Fruit fly (Drosophila melanogaster) whole organism, prepupa: Measurements from ENCODE around the gene Pcyt2.

Experiments used
- Blimp-1 ChIP-seq: fragments of 200-800 bp; sonication (Bioruptor generic); optimal IDR thresholded peaks from 3 replicates; lab custom pipeline; 2017; ENCODE audit warnings: missing biosample characterization, missing genetic modification characterization, mild to moderate bottlenecking, moderate library complexity, missing genetic modification reagents
- CG10631 ChIP-seq: fragments of 200-800 bp; sonication (Bioruptor generic); optimal IDR thresholded peaks from 2 replicates; lab custom pipeline; 2016; ENCODE audit warnings: missing biosample characterization, missing genetic modification characterization
- CG10669 ChIP-seq: fragments of 200-800 bp; sonication (Bioruptor generic); optimal IDR thresholded peaks from 3 replicates; lab custom pipeline; 2018; ENCODE audit warnings: missing biosample characterization, mild to moderate bottlenecking, missing genetic modification characterization, moderate library complexity
- CG11762 ChIP-seq: fragments of 200-800 bp; sonication (Bioruptor generic); optimal IDR thresholded peaks from 3 replicates; lab custom pipeline; 2016; ENCODE audit warnings: missing biosample characterization, missing genetic modification characterization; ENCODE audit not compliant: insufficient read depth
- CG11902 ChIP-seq: fragments of 200-800 bp; sonication (Bioruptor generic); optimal IDR thresholded peaks from 3 replicates; lab custom pipeline; 2016; ENCODE audit warnings: missing biosample characterization, missing genetic modification characterization
- CG1621 ChIP-seq: fragments of 200-800 bp; sonication (Bioruptor generic); optimal IDR thresholded peaks from 3 replicates; lab custom pipeline; 2018; ENCODE audit warnings: missing biosample characterization, mild to moderate bottlenecking, missing genetic modification characterization
- CG16779 ChIP-seq: fragments of 200-800 bp; sonication (Bioruptor generic); optimal IDR thresholded peaks from 3 replicates; lab custom pipeline; 2017; ENCODE audit warnings: missing biosample characterization, mild to moderate bottlenecking, missing genetic modification characterization
- CG3032 ChIP-seq: fragments of 200-800 bp; optimal IDR thresholded peaks from 2 replicates; lab custom pipeline; 2019; ENCODE audit warnings: missing biosample characterization, mild to moderate bottlenecking, missing genetic modification characterization, moderate library complexity
- CG31627 ChIP-seq: fragments of 200-800 bp; sonication (Bioruptor generic); optimal IDR thresholded peaks from 3 replicates; lab custom pipeline; 2016; ENCODE audit warnings: missing biosample characterization, missing genetic modification characterization
- CG32006 ChIP-seq: fragments of 200-800 bp; sonication (Bioruptor generic); optimal IDR thresholded peaks from 3 replicates; lab custom pipeline; 2017; ENCODE audit warnings: missing biosample characterization, mild to moderate bottlenecking, missing genetic modification characterization
- CG34406 ChIP-seq: fragments of 200-800 bp; sonication (Bioruptor generic); optimal IDR thresholded peaks from 3 replicates; lab custom pipeline; 2016; ENCODE audit warnings: missing biosample characterization, missing genetic modification characterization
- CG3919 ChIP-seq: fragments of 200-800 bp; sonication (Bioruptor generic); optimal IDR thresholded peaks from 3 replicates; lab custom pipeline; 2016; ENCODE audit warnings: missing biosample characterization, missing genetic modification characterization
- CG4318 ChIP-seq: fragments of 200-800 bp; sonication (Bioruptor generic); optimal IDR thresholded peaks from 3 replicates; lab custom pipeline; 2017; ENCODE audit warnings: missing biosample characterization, mild to moderate bottlenecking, missing genetic modification characterization
- CG6163 ChIP-seq: fragments of 200-800 bp; sonication (Bioruptor generic); IDR thresholded peaks from 3 replicates; pipeline ENCODE4 v1.3.6; 2022; ENCODE audit warnings: missing biosample characterization, missing genetic modification characterization
- CG6276 ChIP-seq: fragments of 200-800 bp; sonication (Bioruptor generic); optimal IDR thresholded peaks from 2 replicates; lab custom pipeline; 2017; ENCODE audit warnings: missing biosample characterization, mild to moderate bottlenecking, missing genetic modification characterization
- CG6808 ChIP-seq: fragments of 200-800 bp; sonication (Bioruptor generic); optimal IDR thresholded peaks from 3 replicates; lab custom pipeline; 2017; ENCODE audit warnings: missing biosample characterization, missing genetic modification characterization, mild to moderate bottlenecking, moderate library complexity, missing genetic modification reagents
- CG6854 ChIP-seq: fragments of 200-800 bp; sonication (Bioruptor generic); optimal IDR thresholded peaks from 2 replicates; lab custom pipeline; 2017; ENCODE audit warnings: missing biosample characterization, mild to moderate bottlenecking, missing genetic modification characterization
- CG7368 ChIP-seq: fragments of 200-800 bp; sonication (Bioruptor generic); optimal IDR thresholded peaks from 3 replicates; lab custom pipeline; 2016; ENCODE audit warnings: missing biosample characterization, missing genetic modification characterization
- CG8119 ChIP-seq: fragments of 200-800 bp; sonication (Bioruptor generic); IDR thresholded peaks from 3 replicates; pipeline ENCODE4 v1.3.6; 2022; ENCODE audit warnings: missing biosample characterization, missing genetic modification characterization
- CG8632 ChIP-seq: fragments of 200-800 bp; sonication (Bioruptor generic); optimal IDR thresholded peaks from 3 replicates; lab custom pipeline; 2016; ENCODE audit warnings: missing biosample characterization, missing genetic modification characterization
- Eip78C ChIP-seq: fragments of 200-800 bp; sonication (Bioruptor generic); peaks from one replicate; lab custom pipeline; 2016; ENCODE audit warnings: missing biosample characterization, missing genetic modification characterization
- Eip93F ChIP-seq: fragments of 200-800 bp; sonication (Bioruptor generic); optimal IDR thresholded peaks from 2 replicates; lab custom pipeline; 2016; ENCODE audit warnings: missing biosample characterization, mild to moderate bottlenecking, missing genetic modification characterization
- Ets21C ChIP-seq: fragments of 200-800 bp; sonication (Bioruptor generic); optimal IDR thresholded peaks from 3 replicates; lab custom pipeline; 2016; ENCODE audit warnings: missing biosample characterization, missing genetic modification characterization
- Ets96B ChIP-seq: fragments of 200-800 bp; optimal IDR thresholded peaks from 2 replicates; lab custom pipeline; 2019; ENCODE audit warnings: missing biosample characterization, mild to moderate bottlenecking, missing genetic modification characterization, moderate library complexity
- Hr38 ChIP-seq: sonication (Bioruptor generic); optimal IDR thresholded peaks from 2 replicates; lab custom pipeline; 2016; ENCODE audit warnings: missing biosample characterization, missing genetic modification characterization
- Hr4 ChIP-seq: fragments of 200-800 bp; sonication (Bioruptor generic); optimal IDR thresholded peaks from 3 replicates; lab custom pipeline; 2016; ENCODE audit warnings: missing biosample characterization, missing genetic modification characterization
- Lpt ChIP-seq: fragments of 200-800 bp; sonication (Bioruptor generic); optimal IDR thresholded peaks from 3 replicates; lab custom pipeline; 2016; ENCODE audit warnings: missing biosample characterization, missing genetic modification characterization
- Met ChIP-seq: fragments of 200-800 bp; sonication (Bioruptor generic); optimal IDR thresholded peaks from 3 replicates; lab custom pipeline; 2016; ENCODE audit warnings: missing biosample characterization, missing genetic modification characterization
- OdsH ChIP-seq: fragments of 200-800 bp; sonication (Bioruptor generic); optimal IDR thresholded peaks from 3 replicates; lab custom pipeline; 2016; ENCODE audit warnings: missing biosample characterization, missing genetic modification characterization
- Smox ChIP-seq: fragments of 200-800 bp; sonication (Bioruptor generic); optimal IDR thresholded peaks from 3 replicates; lab custom pipeline; 2016; ENCODE audit warnings: missing biosample characterization, missing genetic modification characterization
- Sox102F ChIP-seq: fragments of 200-800 bp; sonication (Bioruptor generic); optimal IDR thresholded peaks from 2 replicates; lab custom pipeline; 2016; ENCODE audit warnings: missing biosample characterization, mild to moderate bottlenecking, missing genetic modification characterization
- Sox14 ChIP-seq: fragments of 200-800 bp; sonication (Bioruptor generic); optimal IDR thresholded peaks from 3 replicates; lab custom pipeline; 2016; ENCODE audit warnings: missing biosample characterization, missing genetic modification characterization
- Sox15 ChIP-seq: fragments of 200-800 bp; sonication (Bioruptor generic); optimal IDR thresholded peaks from 3 replicates; lab custom pipeline; 2016; ENCODE audit warnings: missing biosample characterization, missing genetic modification characterization
- achi ChIP-seq: fragments of 200-800 bp; sonication (Bioruptor generic); optimal IDR thresholded peaks from 3 replicates; lab custom pipeline; 2016; ENCODE audit warnings: missing biosample characterization, missing genetic modification characterization
- acj6 ChIP-seq: fragments of 200-800 bp; sonication (Bioruptor generic); optimal IDR thresholded peaks from 3 replicates; lab custom pipeline; 2016; ENCODE audit warnings: missing biosample characterization, missing genetic modification characterization
- cyc ChIP-seq: fragments of 200-800 bp; sonication (Bioruptor generic); optimal IDR thresholded peaks from 3 replicates; lab custom pipeline; 2016; ENCODE audit warnings: missing biosample characterization, missing genetic modification characterization
- dsx ChIP-seq: fragments of 200-800 bp; optimal IDR thresholded peaks from 3 replicates; lab custom pipeline; 2019; ENCODE audit warnings: missing biosample characterization, mild to moderate bottlenecking, missing genetic modification characterization, moderate library complexity; ENCODE audit not compliant: poor library complexity, severe bottlenecking
- eg ChIP-seq: fragments of 200-800 bp; sonication (Bioruptor generic); IDR thresholded peaks from 3 replicates; pipeline ENCODE4 v1.3.6; 2022; ENCODE audit warnings: missing biosample characterization, missing genetic modification characterization
- esn ChIP-seq: fragments of 200-800 bp; sonication (Bioruptor generic); optimal IDR thresholded peaks from 2 replicates; lab custom pipeline; 2016; ENCODE audit warnings: missing biosample characterization, mild to moderate bottlenecking, missing genetic modification characterization, moderate library complexity
- fd59A ChIP-seq: fragments of 200-800 bp; sonication (Bioruptor generic); optimal IDR thresholded peaks from 2 replicates; lab custom pipeline; 2017; ENCODE audit warnings: missing biosample characterization, mild to moderate bottlenecking, missing genetic modification characterization, missing genetic modification reagents
- fd85E ChIP-seq: fragments of 200-800 bp; sonication (Bioruptor generic); optimal IDR thresholded peaks from 3 replicates; lab custom pipeline; 2016; ENCODE audit warnings: missing biosample characterization, missing genetic modification characterization
- fkh ChIP-seq: fragments of 200-800 bp; sonication (Bioruptor generic); optimal IDR thresholded peaks from 3 replicates; lab custom pipeline; 2017; ENCODE audit warnings: missing biosample characterization, mild to moderate bottlenecking, missing genetic modification characterization, moderate library complexity
- lz ChIP-seq: fragments of 200-800 bp; sonication (Bioruptor generic); optimal IDR thresholded peaks from 3 replicates; lab custom pipeline; 2016; ENCODE audit warnings: missing biosample characterization, missing genetic modification characterization
- net ChIP-seq: fragments of 200-800 bp; sonication (Bioruptor generic); optimal IDR thresholded peaks from 3 replicates; lab custom pipeline; 2016; ENCODE audit warnings: missing biosample characterization, missing genetic modification characterization
- salr ChIP-seq, 2 experiments: fragments of 200-800 bp; sonication (Bioruptor generic); optimal IDR thresholded peaks; 3 replicates each; lab custom pipeline; 2016 to 2018; ENCODE audit warnings: missing biosample characterization in 2 of 2, missing genetic modification characterization in 2 of 2, mild to moderate bottlenecking in 1 of 2
- spab ChIP-seq: fragments of 200-800 bp; sonication (Bioruptor generic); optimal IDR thresholded peaks from 2 replicates; lab custom pipeline; 2017; ENCODE audit warnings: missing biosample characterization, mild to moderate bottlenecking, missing genetic modification characterization, missing genetic modification reagents
- ss ChIP-seq, 2 experiments: fragments of 200-800 bp; sonication (Bioruptor generic); optimal IDR thresholded peaks; 2 replicates in 1 of 2; 3 replicates in 1 of 2; lab custom pipeline; 2017 to 2018; ENCODE audit warnings: mild to moderate bottlenecking in 2 of 2, missing biosample characterization in 2 of 2, missing genetic modification characterization in 2 of 2, moderate library complexity in 1 of 2
- svp ChIP-seq: fragments of 200-800 bp; sonication (Bioruptor generic); peaks from one replicate; lab custom pipeline; 2016; ENCODE audit warnings: missing biosample characterization, missing genetic modification characterization
- topi ChIP-seq: fragments of 200-800 bp; sonication (Bioruptor generic); optimal IDR thresholded peaks from 3 replicates; lab custom pipeline; 2016; ENCODE audit warnings: missing biosample characterization, missing genetic modification characterization
- vri ChIP-seq: fragments of 200-800 bp; sonication (Bioruptor generic); optimal IDR thresholded peaks from 3 replicates; lab custom pipeline; 2016; ENCODE audit warnings: missing biosample characterization, mild to moderate bottlenecking, missing genetic modification characterization

Gene Pcyt2

dm6 chr3L:1536487-1537337, 16.6 kb upstream of the Pcyt2 start, which contains the start of the genes CG12091 and pns:
CG12091 (minus strand) TSS chr3L:1536835.
pns (plus strand) TSS chr3L:1537137.
- TF ChIP-seq fd59A (GFP tag; lab: Kevin White, UChicago) (no peak), fd85E (no peak), CG8119 (peak; percentile 24; the same call in 1 of the 3 replicates), Blimp-1 (GFP tag; lab: Kevin White, UChicago) (no peak), ss (GFP tag; optimal IDR thresholded peaks at IDR 0.05; lab: Kevin White, UChicago) (peak in 1 of 2 experiments; percentile 29), CG10631 (GFP tag; lab: Kevin White, UChicago) (no peak), CG31627 (GFP tag; lab: Kevin White, UChicago) (peak; percentile 60), CG6808 (no peak), salr (GFP tag; optimal IDR thresholded peaks at IDR 0.05; lab: Kevin White, UChicago) (no peak), CG4318 (GFP tag; lab: Kevin White, UChicago) (no peak), dsx (no peak), acj6 (no peak), fkh (peak; percentile 95), Met (GFP tag; lab: Kevin White, UChicago) (no peak), Ets96B (tag; lab: Kevin White, UChicago) (peak; percentile 20), CG1621 (tag; lab: Kevin White, UChicago) (no peak), vri (peak; percentile 23), Lpt (GFP tag; lab: Kevin White, UChicago) (peak; percentile 21), CG3919 (GFP tag; lab: Kevin White, UChicago) (peak; percentile 64), CG34406 (GFP tag; lab: Kevin White, UChicago) (peak; percentile 24), Sox102F (GFP tag; lab: Kevin White, UChicago) (no peak), Eip93F (no peak), topi (GFP tag; lab: Kevin White, UChicago) (peak; percentile 41), Sox14 (GFP tag; lab: Kevin White, UChicago) (peak; percentile 44), CG6276 (GFP tag; lab: Kevin White, UChicago) (no peak), eg (GFP tag; lab: Robert Waterston, UW) (peak; percentile 70), lz (GFP tag; lab: Kevin White, UChicago) (peak; percentile 65), CG11902 (GFP tag; lab: Kevin White, UChicago) (peak; percentile 3), esn (GFP tag; lab: Kevin White, UChicago) (peak; percentile 63), CG6163 (GFP tag; lab: Robert Waterston, UW) (peak; percentile 70; the same call in 2 of the 3 replicates), svp (GFP tag; lab: Kevin White, UChicago) (peak; percentile 96), CG32006 (GFP tag; lab: Kevin White, UChicago) (no peak), Eip78C (GFP tag; lab: Kevin White, UChicago) (peak; percentile 88), CG16779 (tag; lab: Kevin White, UChicago) (no peak), CG8632 (GFP tag; lab: Kevin White, UChicago) (peak; percentile 47), cyc (GFP tag; lab: Kevin White, UChicago) (peak; percentile 61), Sox15 (no peak), CG11762 (GFP tag; lab: Kevin White, UChicago) (no peak), CG10669 (GFP tag; lab: Kevin White, UChicago) (no peak), net (GFP tag; lab: Kevin White, UChicago) (no peak), CG7368 (GFP tag; lab: Kevin White, UChicago) (peak; percentile 39), Ets21C (GFP tag; lab: Kevin White, UChicago) (no peak), Hr4 (GFP tag; lab: Kevin White, UChicago) (no peak), CG6854 (peak; percentile 30), Smox (GFP tag; lab: Kevin White, UChicago) (no peak), spab (no peak), OdsH (no peak), achi (GFP tag; lab: Kevin White, UChicago) (no peak), Hr38 (GFP tag; lab: Kevin White, UChicago) (no peak), CG3032 (tag; lab: Kevin White, UChicago) (peak; percentile 58)
